Worm (Caenorhabditis elegans): ENCODE data around the gene T06E4.21.

The T06E4.21 gene

ce11 chrV:9690099-9690572, 38.7 kb downstream of the T06E4.21 start, which contains the start of gene rbx-1:
Gene rbx-1, minus strand, starts transcription at chrV:9690522.
- TF ChIP-seq unc-62 (GFP tag; optimal IDR thresholded peaks at IDR 0.05): no peak

ce11 chrV:9690728-9691127, 39.3 kb downstream of the T06E4.21 start:
- no peak for TF ChIP-seq unc-62 (GFP tag; optimal IDR thresholded peaks at IDR 0.05)

- TF ChIP-seq unc-62 (GFP tag; optimal IDR thresholded peaks at IDR 0.05): no peak
Measured at ce11 chrV:9692109-9692581, 40.8 kb downstream of the T06E4.21 start, which contains the start of gene ztf-9. Gene ztf-9, minus strand, starts transcription at chrV:9692159.

ce11 chrV:9692649-9693112, 41.3 kb downstream of the T06E4.21 start, which contains the start of gene ZK287.7:
Gene ZK287.7, plus strand, starts transcription at chrV:9693062.
- no peak for TF ChIP-seq unc-62 (GFP tag; optimal IDR thresholded peaks at IDR 0.05)

ce11 chrV:9696715-9697114, 45.3 kb downstream of the T06E4.21 start, which contains the start of gene her-1:
Gene her-1, plus strand, starts transcription at chrV:9697015.
- TF ChIP-seq unc-62 (GFP tag; optimal IDR thresholded peaks at IDR 0.05): no peak

ce11 chrV:9699216-9699615, 47.8 kb downstream of the T06E4.21 start:
- TF ChIP-seq unc-62 (GFP tag; optimal IDR thresholded peaks at IDR 0.05): no peak
